In genomic region chrII:14247227-14247626, ce11 we compare ENCODE assay signal across 3 worm cellular contexts.
TF ChIP-seq lines count a peak whose summit lies in the region.

No protein-coding gene starts in this region.

TF ChIP-seq in whole organism, L4 larva, 104 proteins besides CTCF, POLR2A, EP300 and RAD21:
- TF ChIP-seq madf-5 (GFP tag; IDR thresholded peaks at IDR 0.05; lab: Robert Waterston, UW) (no peak), daf-19 (GFP tag; conservative IDR thresholded peaks at IDR 0.05; lab: Robert Waterston, UW) (no peak), nhr-11 (tag; optimal IDR thresholded peaks at IDR 0.05; lab: Kevin White, UChicago) (no peak), unc-62 (GFP tag; optimal IDR thresholded peaks at IDR 0.05 in 1 of 2; lab: Kevin White, UChicago) (no peak), unc-62 (tag; optimal IDR thresholded peaks at IDR 0.05; lab: Kevin White, UChicago) (no peak), aha-1 (tag; lab: Kevin White, UChicago) (no peak), unc-130 (GFP tag; optimal IDR thresholded peaks at IDR 0.05; lab: Kevin White, UChicago) (peak; percentile 58), lin-39 (tag; optimal IDR thresholded peaks at IDR 0.05; lab: Kevin White, UChicago) (no peak), pqm-1 (tag; optimal IDR thresholded peaks at IDR 0.05; lab: Kevin White, UChicago) (no peak), Y105C5A.15 (GFP tag; IDR thresholded peaks at IDR 0.05; lab: Robert Waterston, UW) (no peak), lin-38 (GFP tag; IDR thresholded peaks at IDR 0.05; lab: Robert Waterston, UW) (peak; percentile 60), lsy-2 (tag; optimal IDR thresholded peaks at IDR 0.05; lab: Kevin White, UChicago) (peak in 1 of 2 experiments; percentile 25), mdt-29 (GFP tag; IDR thresholded peaks at IDR 0.05; lab: Robert Waterston, UW) (no peak), fos-1 (tag; optimal IDR thresholded peaks at IDR 0.05; lab: Kevin White, UChicago) (no peak), Y48G9A.11 (GFP tag; IDR thresholded peaks at IDR 0.05; lab: Robert Waterston, UW) (peak; percentile 54; the same call in 1 of the 2 replicates), snpc-1.2 (GFP tag; IDR thresholded peaks at IDR 0.05; lab: Robert Waterston, UW) (no peak), mes-2 (tag; optimal IDR thresholded peaks at IDR 0.05; lab: Kevin White, UChicago; ENCODE audit: poor library complexity, severe bottlenecking) (peak; percentile 23), nhr-42 (GFP tag; IDR thresholded peaks at IDR 0.05; lab: Robert Waterston, UW) (no peak), ZK546.5 (tag; optimal IDR thresholded peaks at IDR 0.05; lab: Kevin White, UChicago) (no peak), F26F4.8 (GFP tag; conservative IDR thresholded peaks at IDR 0.05; lab: Robert Waterston, UW) (no peak), F49E8.2 (tag; optimal IDR thresholded peaks at IDR 0.05; lab: Kevin White, UChicago; ENCODE audit: borderline replicate concordance) (peak; percentile 49), Y75B8A.6 (GFP tag; IDR thresholded peaks at IDR 0.05; lab: Robert Waterston, UW) (no peak)

TF ChIP-seq in whole organism, mixed stage, embryonic, 35 proteins besides CTCF, POLR2A, EP300 and RAD21:
- no peak for TF ChIP-seq nhr-28 (tag; optimal IDR thresholded peaks at IDR 0.05; lab: Kevin White, UChicago)
- no peak for TF ChIP-seq snpc-4 (tag; optimal IDR thresholded peaks at IDR 0.05; lab: Kevin White, UChicago)
- peak; percentile 20 for TF ChIP-seq lsy-2 (tag; optimal IDR thresholded peaks at IDR 0.05; lab: Kevin White, UChicago)
- no peak for TF ChIP-seq mep-1 (tag; optimal IDR thresholded peaks at IDR 0.05; lab: Kevin White, UChicago)
- no peak for TF ChIP-seq nhr-2 (tag; optimal IDR thresholded peaks at IDR 0.05; lab: Kevin White, UChicago)

TF ChIP-seq in whole organism, young adult, 124 proteins besides CTCF, POLR2A, EP300 and RAD21:
- TF ChIP-seq efl-1 (GFP tag; optimal IDR thresholded peaks at IDR 0.05; lab: Kevin White, UChicago) (peak; percentile 88), sdz-38 (tag; optimal IDR thresholded peaks at IDR 0.05; lab: Kevin White, UChicago) (no peak), attf-6 (GFP tag; IDR thresholded peaks at IDR 0.05; lab: Robert Waterston, UW) (peak; percentile 56; the same call in 1 of the 2 replicates), athp-1 (tag; optimal IDR thresholded peaks at IDR 0.05; lab: Kevin White, UChicago) (peak; percentile 21), cebp-2 (GFP tag; IDR thresholded peaks at IDR 0.05; lab: Robert Waterston, UW) (no peak), C06A6.2 (GFP tag; conservative IDR thresholded peaks at IDR 0.05; lab: Robert Waterston, UW) (no peak), lir-1 (GFP tag; conservative IDR thresholded peaks at IDR 0.05; lab: Robert Waterston, UW) (0 out of 2 replicates have a peak, but pooled peaks have one; percentile 33), hsf-1 (GFP tag; IDR thresholded peaks at IDR 0.05; lab: Robert Waterston, UW) (peak; percentile 57; the same call in 1 of the 2 replicates), ztf-18 (tag; optimal IDR thresholded peaks at IDR 0.05; lab: Kevin White, UChicago) (peak; percentile 56), tbp1 (GFP tag; optimal IDR thresholded peaks at IDR 0.05; lab: Kevin White, UChicago) (peak; percentile 37), him-1 (tag; optimal IDR thresholded peaks at IDR 0.05; lab: Kevin White, UChicago) (peak; percentile 23), dox-1 (GFP tag; IDR thresholded peaks at IDR 0.05; lab: Robert Waterston, UW) (peak; percentile 85), aptf-3 (GFP tag; IDR thresholded peaks at IDR 0.05; lab: Robert Waterston, UW) (no peak), akir-1 (GFP tag; optimal IDR thresholded peaks at IDR 0.05; lab: Kevin White, UChicago) (no peak), madf-6 (GFP tag; IDR thresholded peaks at IDR 0.05; lab: Robert Waterston, UW) (peak; percentile 98), egl-44 (GFP tag; IDR thresholded peaks at IDR 0.05; lab: Robert Waterston, UW) (no peak), tlf-1 (GFP tag; optimal IDR thresholded peaks at IDR 0.05; lab: Kevin White, UChicago) (peak; percentile 77), F49E8.2 (tag; optimal IDR thresholded peaks at IDR 0.05; lab: Kevin White, UChicago; ENCODE audit: insufficient read depth) (peak; percentile 1), B0019.2 (GFP tag; conservative IDR thresholded peaks at IDR 0.05; lab: Robert Waterston, UW) (peak; percentile 74), aptf-2 (GFP tag; conservative IDR thresholded peaks at IDR 0.05; lab: Robert Waterston, UW) (no peak), ceh-91 (GFP tag; IDR thresholded peaks at IDR 0.05; lab: Robert Waterston, UW) (peak; percentile 92), K12H6.12 (tag; optimal IDR thresholded peaks at IDR 0.05; lab: Kevin White, UChicago) (no peak), lsy-27 (tag; optimal IDR thresholded peaks at IDR 0.05; lab: Kevin White, UChicago; ENCODE audit: borderline replicate concordance, insufficient read depth) (no peak), nhr-80 (tag; optimal IDR thresholded peaks at IDR 0.05; lab: Kevin White, UChicago) (no peak), F33H1.4 (GFP tag; IDR thresholded peaks at IDR 0.05; lab: Robert Waterston, UW) (peak; percentile 98), F57C9.4 (tag; optimal IDR thresholded peaks at IDR 0.05; lab: Kevin White, UChicago) (no peak), madf-10 (tag; optimal IDR thresholded peaks at IDR 0.05; lab: Kevin White, UChicago) (no peak), ekl-4 (GFP tag; IDR thresholded peaks at IDR 0.05; lab: Robert Waterston, UW) (peak; percentile 46; the same call in 1 of the 2 replicates), madf-3 (GFP tag; IDR thresholded peaks at IDR 0.05; lab: Robert Waterston, UW) (peak; percentile 65; the same call in 1 of the 2 replicates), hlh-26 (GFP tag; conservative IDR thresholded peaks at IDR 0.05; lab: Robert Waterston, UW) (no peak), ztf-6 (GFP tag; IDR thresholded peaks at IDR 0.05; lab: Robert Waterston, UW) (no peak), Y95B8A.8 (GFP tag; IDR thresholded peaks at IDR 0.05; lab: Robert Waterston, UW) (0 out of 2 replicates have a peak, but pooled peaks have one; percentile 57), snpc-1.3 (tag; optimal IDR thresholded peaks at IDR 0.05; lab: Kevin White, UChicago; ENCODE audit: insufficient read depth) (peak; percentile 53), F10E7.11 (tag; optimal IDR thresholded peaks at IDR 0.05; lab: Kevin White, UChicago) (no peak), B0336.3 (GFP tag; IDR thresholded peaks at IDR 0.05; lab: Robert Waterston, UW) (no peak), ceh-100 (GFP tag; IDR thresholded peaks at IDR 0.05; lab: Robert Waterston, UW) (0 out of 2 replicates have a peak, but pooled peaks have one; percentile 33), ets-4 (GFP tag; optimal IDR thresholded peaks at IDR 0.05; lab: Kevin White, UChicago) (no peak), F55B11.4 (tag; optimal IDR thresholded peaks at IDR 0.05; lab: Kevin White, UChicago; ENCODE audit: borderline replicate concordance, insufficient read depth) (no peak), ztf-26 (tag; optimal IDR thresholded peaks at IDR 0.05; lab: Kevin White, UChicago) (no peak), madf-8 (GFP tag; conservative IDR thresholded peaks at IDR 0.05; lab: Robert Waterston, UW) (peak; percentile 94), dpl-1 (GFP tag; optimal IDR thresholded peaks at IDR 0.05; lab: Kevin White, UChicago) (peak; percentile 63), ztf-3 (GFP tag; optimal IDR thresholded peaks at IDR 0.05; lab: Kevin White, UChicago) (no peak), hmg-1.2 (GFP tag; IDR thresholded peaks at IDR 0.05; lab: Robert Waterston, UW) (peak; percentile 54), T07F8.4 (tag; optimal IDR thresholded peaks at IDR 0.05; lab: Kevin White, UChicago) (no peak), zim-3 (tag; optimal IDR thresholded peaks at IDR 0.05; lab: Kevin White, UChicago) (no peak), C17E4.6 (GFP tag; IDR thresholded peaks at IDR 0.05; lab: Robert Waterston, UW) (0 out of 2 replicates have a peak, but pooled peaks have one; percentile 45), xnd-1 (tag; optimal IDR thresholded peaks at IDR 0.05; lab: Kevin White, UChicago) (peak; percentile 92), rcor-1 (GFP tag; IDR thresholded peaks at IDR 0.05; lab: Robert Waterston, UW) (peak; percentile 48), D2030.7 (GFP tag; IDR thresholded peaks at IDR 0.05; lab: Robert Waterston, UW) (peak; percentile 92), nfya-2 (GFP tag; IDR thresholded peaks at IDR 0.05; lab: Robert Waterston, UW) (no peak), mcd-1 (GFP tag; IDR thresholded peaks at IDR 0.05; lab: Robert Waterston, UW) (peak; percentile 58; the same call in 1 of the 2 replicates), lin-54 (GFP tag; optimal IDR thresholded peaks at IDR 0.05; lab: Kevin White, UChicago) (peak; percentile 89), lsl-1 (GFP tag; optimal IDR thresholded peaks at IDR 0.05; lab: Kevin White, UChicago) (peak; percentile 98), ztf-22 (GFP tag; optimal IDR thresholded peaks at IDR 0.05; lab: Kevin White, UChicago) (no peak)

Comparison
In these comparisons a context has a peak if more than half of its experiments do, and no peak if none do; other contexts are left out.
1. Of the 7 proteins assayed by ChIP-seq in both whole organism, young adult and whole organism, L4 larva: peak only in whole organism, young adult: dpl-1; only in whole organism, L4 larva: unc-130; in both: F49E8.2; in neither: 4.